Worm (Caenorhabditis elegans) whole organism, L4/young adult: Measurements from ENCODE around the gene ZK930.4.

Experiments used
- W03F9.2 ChIP-seq: fragments of 150-350 bp; optimal IDR thresholded peaks from 2 replicates; lab custom pipeline; 2014; ENCODE audit warnings: missing biosample characterization, missing genetic modification characterization
- dao-5 ChIP-seq: sonication (generic microtip); optimal IDR thresholded peaks from 2 replicates; lab custom pipeline; 2016; ENCODE audit warnings: missing genotype, missing genetic modification characterization, moderate library complexity, missing compliant biosample characterization

DNA sequence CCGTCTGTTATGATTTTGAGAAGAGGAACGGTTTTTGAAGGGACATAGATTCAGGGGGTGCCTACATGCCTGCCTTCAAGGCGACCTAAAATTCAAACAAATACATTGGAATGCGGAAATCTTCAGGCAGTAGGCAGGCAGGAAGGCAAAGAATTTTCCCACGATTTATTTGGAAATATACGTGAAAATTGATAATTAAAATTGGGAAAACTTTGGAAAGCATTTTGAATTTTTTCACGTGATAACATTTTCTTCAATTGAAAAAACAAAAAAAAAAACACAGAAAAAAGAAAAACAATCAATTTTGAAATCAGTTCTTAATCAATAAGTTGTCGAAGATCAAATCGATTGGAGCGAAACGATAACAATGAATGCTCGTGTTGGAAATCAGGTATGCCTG is at the start of gene ZK930.4:
- TF ChIP-seq W03F9.2 (tag; lab: Kevin White, UChicago) = no peak
- no peak for TF ChIP-seq dao-5 (tag; lab: Kevin White, UChicago)
